Fruit fly (Drosophila melanogaster): ENCODE measurements around the gene RhoGAP93B.

DNA sequence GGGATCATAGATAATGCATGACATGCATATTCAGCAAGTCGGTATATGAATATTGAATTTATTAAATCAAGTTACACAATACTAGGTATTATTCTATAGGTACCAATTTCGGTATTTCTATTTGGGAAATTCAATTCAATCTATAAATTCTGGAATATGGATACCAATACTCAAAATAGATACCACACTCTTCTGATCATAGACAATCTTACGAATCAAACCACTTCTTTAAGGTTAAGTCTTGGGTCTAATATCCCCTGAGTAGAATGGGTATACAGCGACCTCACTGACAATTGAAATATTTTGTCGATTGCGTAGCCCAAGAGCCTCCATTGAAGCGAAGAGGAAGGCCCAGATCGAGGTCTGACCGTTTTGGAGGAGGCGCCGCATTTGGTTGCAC lies 4.8 kb downstream of the RhoGAP93B start:
- TF ChIP-seq Eip93F (GFP tag; optimal IDR thresholded peaks at IDR 0.05): no peak
- no peak for TF ChIP-seq Lpt (GFP tag; optimal IDR thresholded peaks at IDR 0.05)
- no peak for TF ChIP-seq CG8319 (GFP tag; optimal IDR thresholded peaks at IDR 0.05)
- TF ChIP-seq acj6 (GFP tag; optimal IDR thresholded peaks at IDR 0.05): no peak
- TF ChIP-seq CG3919 (GFP tag; optimal IDR thresholded peaks at IDR 0.05): no peak
- no peak for TF ChIP-seq CG16779 (tag; optimal IDR thresholded peaks at IDR 0.05)
